Worm (Caenorhabditis elegans) whole organism, mixed stage, embryonic: ENCODE results near the gene F49E12.7.

Experiments used
- elt-3 ChIP-seq: fragments of 150-350 bp; optimal IDR thresholded peaks from 2 replicates; lab custom pipeline; 2014; ENCODE audit warnings: missing biosample characterization, missing genetic modification characterization
- flh-1 ChIP-seq: fragments of 200-800 bp; sonication (Bioruptor generic); optimal IDR thresholded peaks from 2 replicates; lab custom pipeline; 2018; ENCODE audit warnings: mild to moderate bottlenecking, missing genetic modification characterization, moderate library complexity, missing compliant biosample characterization
- lin-32 ChIP-seq: fragments of 200-800 bp; sonication (Bioruptor generic); optimal IDR thresholded peaks from 2 replicates; lab custom pipeline; 2018; ENCODE audit warnings: mild to moderate bottlenecking, missing genetic modification characterization, missing compliant biosample characterization
- lsy-2 ChIP-seq: fragments of 150-350 bp; optimal IDR thresholded peaks from 2 replicates; lab custom pipeline; 2014; ENCODE audit warnings: missing biosample characterization, missing genetic modification characterization
- nhr-12 ChIP-seq: fragments of 150-350 bp; optimal IDR thresholded peaks from 2 replicates; lab custom pipeline; 2014; ENCODE audit warnings: missing biosample characterization, missing genetic modification characterization
- nhr-28 ChIP-seq: fragments of 150-350 bp; optimal IDR thresholded peaks from 2 replicates; lab custom pipeline; 2014; ENCODE audit warnings: missing biosample characterization, missing genetic modification characterization
- pha-4 ChIP-seq: fragments of 150-350 bp; optimal IDR thresholded peaks from 2 replicates; lab custom pipeline; 2018; ENCODE audit warnings: missing biosample characterization, missing genetic modification reagents, missing genetic modification characterization
- snpc-4 ChIP-seq: fragments of 150-350 bp; optimal IDR thresholded peaks from 2 replicates; lab custom pipeline; 2014; ENCODE audit warnings: missing biosample characterization, missing genetic modification characterization

- TF ChIP-seq nhr-12 (tag; lab: Kevin White, UChicago) (no peak), elt-3 (tag; lab: Kevin White, UChicago) (no peak), lsy-2 (tag; lab: Kevin White, UChicago) (no peak), pha-4 (tag; lab: Kevin White, UChicago) (no peak), lin-32 (GFP tag; lab: Kevin White, UChicago) (no peak), flh-1 (GFP tag; lab: Kevin White, UChicago) (no peak), nhr-28 (tag; lab: Kevin White, UChicago) (no peak), snpc-4 (tag; lab: Kevin White, UChicago) (no peak)
Measured at ce11 chrII:8415035-8415434, 19.1 kb upstream of the F49E12.7 start.
